Worm (Caenorhabditis elegans) whole organism, L1 larva: ENCODE measurements around the gene kin-29.

ENCODE experiments used
- C04F5.9 ChIP-seq: sonication (generic microtip); optimal IDR thresholded peaks from 2 replicates; lab custom pipeline; 2016; ENCODE audit warnings: missing genetic modification characterization, missing compliant biosample characterization
- C16A3.4 ChIP-seq: fragments of 150-350 bp; optimal IDR thresholded peaks from 2 replicates; lab custom pipeline; 2014; ENCODE audit warnings: missing biosample characterization, missing genetic modification characterization
- C34B4.2 ChIP-seq: sonication (generic microtip); optimal IDR thresholded peaks from 2 replicates; lab custom pipeline; 2017; ENCODE audit warnings: mild to moderate bottlenecking, missing genetic modification characterization, missing compliant biosample characterization
- F16B12.6 ChIP-seq: fragments of 150-350 bp; optimal IDR thresholded peaks from 2 replicates; lab custom pipeline; 2014; ENCODE audit warnings: missing biosample characterization, missing genetic modification characterization
- Y116A8C.19 ChIP-seq: sonication (generic microtip); optimal IDR thresholded peaks from 2 replicates; lab custom pipeline; 2016; ENCODE audit warnings: missing compliant biosample characterization, missing genetic modification characterization, borderline replicate concordance
- aha-1 ChIP-seq: fragments of 150-350 bp; optimal IDR thresholded peaks from 2 replicates; lab custom pipeline; 2014; ENCODE audit warnings: missing biosample characterization, missing genetic modification characterization
- alr-1 ChIP-seq: fragments of 200-800 bp; sonication (Bioruptor generic); optimal IDR thresholded peaks from 2 replicates; lab custom pipeline; 2018; ENCODE audit warnings: borderline replicate concordance, mild to moderate bottlenecking, missing genetic modification characterization, missing compliant biosample characterization
- blmp-1 ChIP-seq: fragments of 150-350 bp; optimal IDR thresholded peaks from 2 replicates; lab custom pipeline; 2014; ENCODE audit warnings: missing biosample characterization, missing genetic modification characterization
- ceh-88 ChIP-seq: fragments of 200-800 bp; sonication (Bioruptor generic); IDR thresholded peaks from 2 replicates; pipeline ENCODE4 v1.3.6; 2022; ENCODE audit warnings: missing genetic modification characterization, missing compliant biosample characterization
- ces-1 ChIP-seq: fragments of 150-350 bp; optimal IDR thresholded peaks from 2 replicates; lab custom pipeline; 2014; ENCODE audit warnings: missing biosample characterization, missing genetic modification reagents, missing genetic modification characterization
- dpl-1 ChIP-seq, 3 experiments: fragments of 150-350 bp in 2 of 3; sonication (generic microtip) in 1 of 3; optimal IDR thresholded peaks; 2 replicates each; lab custom pipeline; 2014 to 2017; ENCODE audit warnings: missing biosample characterization in 3 of 3, missing genetic modification characterization in 3 of 3, missing genetic modification reagents in 3 of 3
- dsc-1 ChIP-seq: sonication (generic microtip); optimal IDR thresholded peaks from 2 replicates; lab custom pipeline; 2016; ENCODE audit warnings: mild to moderate bottlenecking, missing genetic modification characterization, missing compliant biosample characterization
- elt-2 ChIP-seq: sonication (generic microtip); optimal IDR thresholded peaks from 2 replicates; lab custom pipeline; 2016; ENCODE audit warnings: missing genetic modification characterization, mild to moderate bottlenecking, inconsistent platforms, missing compliant biosample characterization, missing genetic modification reagents
- fkh-8 ChIP-seq: sonication (generic microtip); optimal IDR thresholded peaks from 2 replicates; lab custom pipeline; 2016; ENCODE audit warnings: mild to moderate bottlenecking, missing genetic modification characterization, missing compliant biosample characterization
- hlh-4 ChIP-seq: sonication (generic microtip); optimal IDR thresholded peaks from 2 replicates; lab custom pipeline; 2016; ENCODE audit warnings: mild to moderate bottlenecking, missing genetic modification characterization, missing compliant biosample characterization
- hpl-2 ChIP-seq: fragments of 150-350 bp; optimal IDR thresholded peaks from 2 replicates; lab custom pipeline; 2014; ENCODE audit warnings: missing biosample characterization, missing genetic modification reagents, missing genetic modification characterization
- isw-1 ChIP-seq: fragments of 200-800 bp; sonication (Bioruptor generic); IDR thresholded peaks from 2 replicates; pipeline ENCODE4 v1.3.6; 2022; ENCODE audit warnings: missing genetic modification characterization, missing compliant biosample characterization
- lin-14 ChIP-seq: fragments of 200-800 bp; sonication (Bioruptor generic); optimal IDR thresholded peaks from 2 replicates; lab custom pipeline; 2018; ENCODE audit warnings: mild to moderate bottlenecking, missing genetic modification characterization, moderate library complexity, missing compliant biosample characterization
- lin-15B ChIP-seq: fragments of 150-350 bp; sonication (generic microtip); optimal IDR thresholded peaks from 3 replicates; lab custom pipeline; 2014; ENCODE audit warnings: missing biosample characterization, missing genetic modification characterization
- lin-35 ChIP-seq, 2 experiments: fragments of 150-350 bp; optimal IDR thresholded peaks; 2 replicates each; lab custom pipeline; 2014; ENCODE audit warnings: missing biosample characterization in 2 of 2, missing genetic modification characterization in 2 of 2, missing genetic modification reagents in 2 of 2
- lin-39 ChIP-seq: fragments of 150-350 bp; optimal IDR thresholded peaks from 2 replicates; lab custom pipeline; 2014; ENCODE audit warnings: missing biosample characterization, missing genetic modification reagents, missing genetic modification characterization
- lir-3 ChIP-seq: sonication (generic microtip); optimal IDR thresholded peaks from 2 replicates; lab custom pipeline; 2016; ENCODE audit warnings: mild to moderate bottlenecking, missing genetic modification characterization, moderate library complexity, missing compliant biosample characterization; ENCODE audit not compliant: poor library complexity
- mab-9 ChIP-seq: fragments of 200-800 bp; sonication (Bioruptor generic); IDR thresholded peaks from 2 replicates; pipeline ENCODE4 v1.3.6; 2022; ENCODE audit warnings: missing genetic modification reagents, missing genetic modification characterization, missing compliant biosample characterization
- mep-1 ChIP-seq: fragments of 150-350 bp; optimal IDR thresholded peaks from 2 replicates; lab custom pipeline; 2014; ENCODE audit warnings: missing biosample characterization, missing genetic modification characterization
- nhr-12 ChIP-seq: sonication (generic microtip); optimal IDR thresholded peaks from 2 replicates; lab custom pipeline; 2017; ENCODE audit warnings: missing biosample characterization, missing genetic modification characterization
- nhr-19 ChIP-seq: fragments of 200-800 bp; sonication (Bioruptor generic); conservative IDR thresholded peaks from 2 replicates; pipeline ENCODE4 v1.3.6; 2022; ENCODE audit warnings: missing genetic modification characterization, missing compliant biosample characterization
- nhr-20 ChIP-seq: sonication (generic microtip); optimal IDR thresholded peaks from 2 replicates; lab custom pipeline; 2016; ENCODE audit warnings: mild to moderate bottlenecking, missing genetic modification characterization, missing compliant biosample characterization
- nhr-237 ChIP-seq: fragments of 150-350 bp; optimal IDR thresholded peaks from 2 replicates; lab custom pipeline; 2014; ENCODE audit warnings: missing biosample characterization, missing genetic modification characterization
- nhr-28 ChIP-seq: fragments of 150-350 bp; optimal IDR thresholded peaks from 2 replicates; lab custom pipeline; 2014; ENCODE audit warnings: missing biosample characterization, missing genetic modification characterization
- nhr-47 ChIP-seq: sonication (generic microtip); optimal IDR thresholded peaks from 2 replicates; lab custom pipeline; 2016; ENCODE audit warnings: mild to moderate bottlenecking, missing genetic modification characterization, moderate library complexity, missing compliant biosample characterization
- nhr-71 ChIP-seq: sonication (generic microtip); optimal IDR thresholded peaks from 2 replicates; lab custom pipeline; 2016; ENCODE audit warnings: mild to moderate bottlenecking, missing genetic modification characterization, moderate library complexity, missing compliant biosample characterization
- nhr-77 ChIP-seq: fragments of 150-350 bp; optimal IDR thresholded peaks from 2 replicates; lab custom pipeline; 2014; ENCODE audit warnings: missing biosample characterization, missing genetic modification characterization
- nhr-84 ChIP-seq: sonication (generic microtip); optimal IDR thresholded peaks from 2 replicates; lab custom pipeline; 2017; ENCODE audit warnings: missing biosample characterization, missing genetic modification characterization
- nhr-85 ChIP-seq: sonication (generic microtip); peaks from one replicate; lab custom pipeline; 2016; ENCODE audit warnings: missing genetic modification characterization, inconsistent platforms, missing compliant biosample characterization
- nhr-90 ChIP-seq: sonication (generic microtip); optimal IDR thresholded peaks from 2 replicates; lab custom pipeline; 2016; ENCODE audit warnings: mild to moderate bottlenecking, missing genetic modification characterization, missing compliant biosample characterization; ENCODE audit not compliant: poor library complexity
- pag-3 ChIP-seq: sonication (generic microtip); optimal IDR thresholded peaks from 2 replicates; lab custom pipeline; 2017; ENCODE audit warnings: missing genetic modification characterization, mild to moderate bottlenecking, missing compliant biosample characterization, antibody characterized with exemption, borderline replicate concordance; ENCODE audit not compliant: insufficient read depth
- pax-3 ChIP-seq: fragments of 200-800 bp; sonication (Bioruptor generic); optimal IDR thresholded peaks from 2 replicates; lab custom pipeline; 2018; ENCODE audit warnings: mild to moderate bottlenecking, missing genetic modification characterization, moderate library complexity, missing compliant biosample characterization
- pqm-1 ChIP-seq: sonication (generic microtip); optimal IDR thresholded peaks from 3 replicates; lab custom pipeline; 2017; ENCODE audit warnings: missing biosample characterization, missing genetic modification characterization
- rnt-1 ChIP-seq: sonication (generic microtip); optimal IDR thresholded peaks from 2 replicates; lab custom pipeline; 2016; ENCODE audit warnings: mild to moderate bottlenecking, missing genetic modification characterization, moderate library complexity, missing compliant biosample characterization
- skn-1 ChIP-seq: fragments of 150-350 bp; optimal IDR thresholded peaks from 2 replicates; lab custom pipeline; 2014; ENCODE audit warnings: missing biosample characterization, missing genetic modification characterization
- snu-23 ChIP-seq: sonication (generic microtip); optimal IDR thresholded peaks from 2 replicates; lab custom pipeline; 2016; ENCODE audit warnings: missing genetic modification characterization, missing compliant biosample characterization
- sox-4 ChIP-seq: sonication (generic microtip); optimal IDR thresholded peaks from 2 replicates; lab custom pipeline; 2016; ENCODE audit warnings: missing genetic modification characterization, missing compliant biosample characterization
- sptf-1 ChIP-seq: fragments of 150-350 bp; optimal IDR thresholded peaks from 2 replicates; lab custom pipeline; 2014; ENCODE audit warnings: missing biosample characterization, missing genetic modification characterization
- vab-15 ChIP-seq: sonication (generic microtip); optimal IDR thresholded peaks from 2 replicates; lab custom pipeline; 2017; ENCODE audit warnings: missing genotype, mild to moderate bottlenecking, missing genetic modification characterization, missing compliant biosample characterization
- xbp-1 ChIP-seq: sonication (generic microtip); optimal IDR thresholded peaks from 2 replicates; lab custom pipeline; 2016; ENCODE audit warnings: missing genetic modification characterization, missing compliant biosample characterization
- zip-4 ChIP-seq: fragments of 200-800 bp; sonication (Bioruptor generic); optimal IDR thresholded peaks from 2 replicates; lab custom pipeline; 2018; ENCODE audit warnings: mild to moderate bottlenecking, missing genetic modification characterization, moderate library complexity, missing compliant biosample characterization
- ztf-4 ChIP-seq: fragments of 150-350 bp; optimal IDR thresholded peaks from 2 replicates; lab custom pipeline; 2014; ENCODE audit warnings: missing biosample characterization, missing genetic modification characterization

The kin-29 gene

ce11 chrX:2827702-2828182 lies 24.5 kb downstream of the kin-29 start, which contains the start of gene ssr-2 (continued):
- TF ChIP-seq nhr-20 (no peak), pqm-1 (tag; lab: Kevin White, UChicago) (no peak), hlh-4 (tag; lab: Kevin White, UChicago) (no peak), zip-4 (no peak), lin-39 (tag; lab: Kevin White, UChicago) (no peak), lin-15B (tag; lab: Kevin White, UChicago) (no peak), dpl-1 (GFP tag; optimal IDR thresholded peaks at IDR 0.05; lab: Kevin White, UChicago) (no peak), F16B12.6 (tag; lab: Kevin White, UChicago) (no peak), lin-14 (peak; percentile 28), mab-9 (GFP tag; lab: Robert Waterston, UW) (no peak), C16A3.4 (no peak), nhr-90 (tag; lab: Kevin White, UChicago) (no peak), rnt-1 (tag; lab: Kevin White, UChicago) (no peak), aha-1 (tag; lab: Kevin White, UChicago) (no peak)

ce11 chrX:2826337-2826736 lies 25.9 kb downstream of the kin-29 start:
- TF ChIP-seq mep-1 (no peak), ceh-88 (GFP tag; lab: Robert Waterston, UW) (no peak), Y116A8C.19 (tag; lab: Kevin White, UChicago) (no peak), lin-35 (GFP tag; optimal IDR thresholded peaks at IDR 0.05; lab: Kevin White, UChicago) (no peak), nhr-237 (tag; lab: Kevin White, UChicago) (no peak), pax-3 (tag; lab: Kevin White, UChicago) (no peak), nhr-28 (tag; lab: Kevin White, UChicago) (no peak), nhr-12 (tag; lab: Kevin White, UChicago) (no peak), nhr-19 (GFP tag; lab: Robert Waterston, UW) (no peak), nhr-85 (no peak)

ce11 chrX:2820148-2820547 lies 32.1 kb downstream of the kin-29 start, which contains the start of gene tsp-6:
TSS of gene tsp-6 (plus strand) at chrX:2820448.
- TF ChIP-seq pag-3 (tag; lab: Kevin White, UChicago) (no peak), zip-4 (no peak), lin-35 (GFP tag; optimal IDR thresholded peaks at IDR 0.05; lab: Kevin White, UChicago) (no peak), C34B4.2 (tag; lab: Kevin White, UChicago) (no peak), dsc-1 (tag; lab: Kevin White, UChicago) (no peak), snu-23 (GFP tag; lab: Kevin White, UChicago) (no peak), nhr-84 (tag; lab: Kevin White, UChicago) (no peak), vab-15 (tag; lab: Kevin White, UChicago) (no peak)

- no peak for TF ChIP-seq xbp-1 (tag; lab: Kevin White, UChicago)
- TF ChIP-seq elt-2: no peak
- TF ChIP-seq lin-14: peak; percentile 29
- TF ChIP-seq nhr-47 (tag; lab: Kevin White, UChicago): peak; percentile 48
- TF ChIP-seq fkh-8: peak; percentile 90
- no peak for TF ChIP-seq dsc-1 (tag; lab: Kevin White, UChicago)
- no peak for TF ChIP-seq C04F5.9
- no peak for TF ChIP-seq lir-3 (tag; lab: Kevin White, UChicago)
- TF ChIP-seq blmp-1 (tag; lab: Kevin White, UChicago): no peak
- TF ChIP-seq rnt-1 (tag; lab: Kevin White, UChicago): no peak
- TF ChIP-seq mab-9 (GFP tag; lab: Robert Waterston, UW): no peak
- no peak for TF ChIP-seq alr-1 (tag; lab: Kevin White, UChicago)
- no peak for TF ChIP-seq vab-15 (tag; lab: Kevin White, UChicago)
- no peak for TF ChIP-seq nhr-77 (tag; lab: Kevin White, UChicago)
- TF ChIP-seq skn-1 (tag; lab: Kevin White, UChicago): no peak
- TF ChIP-seq ztf-4 (tag; lab: Kevin White, UChicago): peak; percentile 26
- no peak for TF ChIP-seq ces-1
- TF ChIP-seq nhr-71: peak; percentile 70
- no peak for TF ChIP-seq sptf-1 (tag; lab: Kevin White, UChicago)
- peak; percentile 58 for TF ChIP-seq hlh-4 (tag; lab: Kevin White, UChicago)
- no peak for TF ChIP-seq hpl-2
- no peak for TF ChIP-seq dpl-1 (GFP tag; optimal IDR thresholded peaks at IDR 0.05; lab: Kevin White, UChicago)
- no peak for TF ChIP-seq isw-1 (GFP tag; lab: Robert Waterston, UW)
- peak; percentile 45 for TF ChIP-seq sox-4 (tag; lab: Kevin White, UChicago)
Measured at ce11 chrX:2819747-2820146, 32.5 kb downstream of the kin-29 start.
